Fruit fly (Drosophila melanogaster) whole organism, larva: ENCODE data around the gene Tim17a2.

Experiments
- noc ChIP-seq: fragments of 200-800 bp; sonication (Bioruptor generic); optimal IDR thresholded peaks from 3 replicates; lab custom pipeline; 2019; ENCODE audit warnings: missing biosample characterization, mild to moderate bottlenecking, missing genetic modification characterization, moderate library complexity

Tim17a2 gene

DNA sequence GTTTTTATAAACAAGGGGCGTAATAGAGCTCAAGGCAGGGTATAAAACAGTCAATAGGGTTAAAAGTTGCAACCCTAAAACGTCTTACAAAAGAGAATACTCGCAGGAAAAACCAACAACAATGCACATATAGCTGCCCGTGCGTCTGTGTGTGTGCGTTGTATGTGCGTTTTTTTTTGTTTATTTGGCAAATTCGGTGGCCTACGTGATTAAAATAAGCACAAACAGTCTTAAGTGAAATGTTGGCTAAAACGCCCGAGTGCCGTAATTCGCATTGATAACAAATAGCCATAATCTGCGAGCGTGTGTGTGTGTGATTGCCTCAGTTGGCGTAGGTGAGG is 5.4 kb downstream of the Tim17a2 start:
- TF ChIP-seq noc (tag; lab: Kevin White, UChicago): no peak

DNA sequence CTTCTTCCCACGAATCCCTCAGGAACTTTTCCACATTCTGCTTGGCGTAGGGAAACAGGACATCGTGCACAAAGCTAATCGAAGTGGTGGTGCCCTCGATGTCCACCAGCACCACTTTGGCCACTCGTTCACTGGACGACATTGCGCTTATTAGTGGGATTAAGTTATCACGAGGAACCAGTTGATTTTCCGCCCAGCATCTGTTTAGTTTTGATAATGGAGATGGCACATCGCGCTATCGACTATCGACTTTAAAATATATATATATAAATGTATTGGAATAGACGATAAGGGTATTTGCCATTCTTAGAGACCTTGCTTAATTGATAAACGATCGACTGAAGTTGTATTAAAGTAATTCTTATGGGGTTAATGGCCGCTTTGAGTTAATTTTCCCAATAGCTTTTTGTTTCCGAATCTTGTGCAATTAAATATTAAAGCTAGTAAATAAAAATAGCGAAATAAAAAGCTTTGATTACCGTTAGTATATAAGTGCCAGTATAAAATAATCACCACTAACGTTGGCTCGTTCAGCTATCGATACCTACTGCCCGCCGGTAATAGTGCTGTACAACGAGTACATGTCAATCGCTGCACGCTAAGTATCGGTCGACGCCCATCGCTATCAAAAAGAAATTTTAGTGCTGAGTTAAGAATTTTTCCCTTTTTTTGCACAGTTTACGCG is 5.9 kb downstream of the Tim17a2 start, which contains the start of the genes Enoph and Hph:
Gene Enoph (minus strand): TSS at position 220 of the 685 bp plus-strand sequence.
Gene Hph (plus strand): TSS at position 576 of the 685 bp plus-strand sequence.
- TF ChIP-seq noc (tag; lab: Kevin White, UChicago): peak; percentile 77

DNA sequence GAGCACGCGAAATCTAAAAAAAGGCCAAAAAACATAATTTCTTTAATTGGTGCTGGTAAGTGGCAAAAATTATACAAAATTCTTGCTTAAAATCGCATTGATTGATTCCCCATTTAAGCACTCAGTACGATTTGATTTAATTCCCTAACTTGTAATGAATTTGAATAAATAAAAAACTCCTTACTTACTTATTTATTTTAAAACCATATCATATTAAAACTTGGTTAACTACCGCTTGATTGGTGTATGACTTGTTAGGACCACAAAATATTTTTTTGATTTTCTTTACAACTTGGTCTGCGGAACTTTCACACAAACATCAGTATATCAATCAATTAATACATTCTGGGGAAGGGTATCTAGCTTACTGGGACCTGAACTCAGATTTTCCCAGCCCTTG is 9.6 kb downstream of the Tim17a2 start, which contains the start of gene CG1113:
Gene CG1113 (plus strand): TSS at position 301 of the 400 bp plus-strand sequence.
- TF ChIP-seq noc (tag; lab: Kevin White, UChicago): no peak

DNA sequence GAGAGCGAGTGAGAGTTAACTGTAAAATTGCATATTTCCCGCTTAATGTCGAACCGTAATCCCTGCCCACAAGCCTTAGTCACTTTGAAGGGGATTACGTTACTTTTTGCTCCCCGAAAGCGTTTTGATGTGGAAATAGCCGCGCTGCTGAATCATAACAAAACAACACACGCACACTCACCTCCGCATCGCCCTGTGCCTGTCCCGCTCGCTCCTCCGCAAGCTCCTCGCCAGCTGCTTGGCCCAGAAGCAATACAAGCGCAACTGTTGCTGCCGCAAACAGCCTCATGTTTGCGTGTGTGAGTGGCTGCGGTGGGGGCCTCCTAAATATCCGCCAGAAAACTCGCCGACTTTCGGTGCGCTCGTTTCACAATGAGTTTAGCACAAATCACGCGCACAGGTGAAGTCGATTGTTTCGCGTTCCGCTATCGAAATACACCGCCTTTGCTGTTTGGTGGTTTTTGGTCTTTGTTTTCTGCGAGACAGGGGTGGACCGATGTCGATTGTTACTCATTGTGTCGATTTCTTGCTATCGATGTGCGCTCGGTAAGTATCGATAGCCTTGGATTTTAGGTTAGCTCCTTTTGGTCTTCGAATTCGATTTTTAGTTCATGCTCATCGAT is 11.1 kb downstream of the Tim17a2 start, which contains the start of gene CtsF:
Gene CtsF (minus strand): TSS at position 503 of the 623 bp plus-strand sequence.
- TF ChIP-seq noc (tag; lab: Kevin White, UChicago): peak; percentile 67

DNA sequence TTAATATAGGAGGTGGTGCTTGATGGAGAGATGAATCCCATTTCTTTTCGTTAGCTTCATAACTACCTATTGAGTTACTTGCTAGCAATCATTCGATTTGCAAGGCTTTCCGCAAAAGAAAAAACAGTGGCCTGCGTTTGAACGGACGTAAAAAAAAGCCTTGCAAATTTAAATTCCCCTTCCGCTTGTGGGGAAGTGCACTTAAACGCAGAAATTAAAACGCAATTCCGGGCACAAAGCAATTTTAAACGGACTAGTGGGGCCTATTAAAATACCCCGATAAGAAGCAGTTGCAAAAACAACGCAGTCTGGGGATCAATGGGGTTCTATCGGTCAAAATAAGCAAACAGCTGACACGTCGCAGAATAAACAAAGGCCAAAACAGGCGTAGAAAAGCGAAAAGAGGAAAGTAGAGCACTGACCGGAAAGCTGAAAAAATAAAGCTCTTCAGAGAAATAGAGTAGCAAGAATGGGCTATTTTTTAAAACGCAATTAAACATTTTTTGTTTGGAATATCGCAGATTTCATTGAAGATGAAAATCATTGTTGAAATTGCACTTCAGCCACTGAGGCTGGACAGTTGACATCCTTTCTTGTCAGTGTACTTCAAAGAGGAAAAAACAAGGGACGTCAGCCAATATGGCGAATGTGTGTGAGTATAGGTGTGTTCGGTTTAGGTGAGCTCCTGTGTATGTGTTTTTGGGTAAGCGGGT is 11.8 kb downstream of the Tim17a2 start:
- TF ChIP-seq noc (tag; lab: Kevin White, UChicago): peak; percentile 26

DNA sequence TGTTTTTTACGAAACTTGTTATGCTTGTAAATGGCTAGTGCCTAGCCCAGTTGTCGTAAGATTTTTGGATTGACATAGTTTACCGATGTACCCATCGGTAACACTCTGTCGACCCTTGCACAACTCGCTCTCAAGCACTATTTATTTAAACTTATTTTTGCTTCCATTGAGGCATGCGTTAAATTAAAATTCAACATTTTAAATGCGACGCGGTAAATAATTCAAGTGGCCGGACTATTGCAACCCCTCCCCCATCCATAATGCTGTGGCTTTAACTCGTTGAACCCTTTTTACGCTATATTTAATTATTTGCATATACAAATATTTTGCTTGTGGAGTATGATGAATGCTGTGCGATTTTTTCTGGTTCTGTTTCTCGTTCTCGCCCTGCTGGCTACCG is 13.2 kb downstream of the Tim17a2 start:
- TF ChIP-seq noc (tag; lab: Kevin White, UChicago): no peak

DNA sequence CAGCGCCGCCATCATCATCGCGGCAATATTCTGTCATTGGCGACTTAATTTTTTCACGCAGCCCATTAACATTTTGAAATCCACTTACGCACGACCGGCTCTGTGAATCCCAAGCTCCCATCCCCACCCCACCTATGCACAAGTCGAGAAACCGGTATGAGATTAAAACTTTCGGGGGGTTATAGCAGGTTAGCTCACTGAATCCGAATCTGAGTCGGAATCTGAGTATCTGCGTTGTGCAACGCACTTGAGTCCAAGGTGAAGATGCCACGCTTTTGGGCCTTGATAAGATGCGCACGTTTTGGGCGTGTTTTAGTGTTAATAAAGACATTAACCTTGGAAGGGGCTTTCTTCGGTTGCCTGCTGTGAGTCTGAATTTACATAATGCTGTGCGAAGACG is 15.5 kb downstream of the Tim17a2 start:
- no peak for TF ChIP-seq noc (tag; lab: Kevin White, UChicago)

DNA sequence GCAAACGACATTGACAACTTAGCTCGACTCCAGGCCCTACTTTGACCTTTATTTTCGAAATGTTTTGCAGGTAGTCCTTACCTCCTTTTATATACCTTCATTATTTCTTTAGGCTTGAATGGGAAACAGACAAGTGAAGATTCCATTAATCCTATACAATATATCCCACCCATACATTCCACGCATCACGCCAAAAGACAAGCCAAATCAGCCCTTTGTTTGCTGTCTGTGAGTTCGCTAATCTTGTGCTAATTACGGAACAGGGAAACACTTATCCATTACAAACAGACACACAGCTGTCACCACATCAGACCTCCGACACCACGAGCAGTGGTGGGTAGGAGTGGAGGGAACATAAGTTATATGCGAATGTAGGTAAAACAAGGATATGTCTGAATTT is 21.8 kb downstream of the Tim17a2 start, which contains the start of gene CG33293:
Gene CG33293 (minus strand): TSS at position 15 of the 400 bp plus-strand sequence.
- TF ChIP-seq noc (tag; lab: Kevin White, UChicago): no peak

DNA sequence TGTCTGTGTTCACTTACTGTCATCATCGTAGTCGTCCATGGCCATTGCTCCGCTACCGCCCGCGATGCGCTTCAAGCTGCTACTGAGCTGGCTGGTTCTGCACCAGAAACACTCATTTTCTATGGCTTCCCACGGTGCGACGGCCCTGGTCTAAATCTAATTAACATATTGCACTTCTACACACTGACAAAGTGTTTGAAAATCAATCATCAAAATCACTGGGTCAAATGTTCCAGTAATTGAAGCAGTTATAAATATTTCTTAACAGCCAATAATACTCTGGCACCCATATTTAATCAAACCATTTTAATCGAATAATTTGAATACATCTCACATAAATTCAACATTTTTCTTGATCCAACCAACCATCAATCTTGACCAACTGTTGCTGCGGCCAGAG is 25.3 kb downstream of the Tim17a2 start, which contains the start of gene rtp:
Gene rtp (minus strand): TSS at position 101 of the 400 bp plus-strand sequence.
- no peak for TF ChIP-seq noc (tag; lab: Kevin White, UChicago)

DNA sequence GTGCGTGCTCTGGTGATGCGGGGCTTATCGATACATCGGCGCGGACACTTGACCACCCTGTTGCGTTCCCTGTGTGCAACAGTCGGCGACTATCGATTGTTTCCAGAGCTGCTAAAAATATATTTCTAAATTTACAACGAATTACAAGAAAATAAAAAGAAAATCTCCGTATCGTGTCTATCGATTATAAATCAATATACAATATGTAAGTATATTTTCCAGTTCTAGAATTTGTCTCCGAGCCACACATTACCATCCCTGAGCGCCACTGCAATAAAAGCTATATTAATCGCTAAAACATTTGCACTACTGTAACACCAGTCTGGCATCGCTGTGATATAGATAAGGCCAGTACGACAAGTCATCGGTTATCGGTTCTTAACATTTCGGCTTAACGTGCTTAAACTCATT is 30.3 kb downstream of the Tim17a2 start, which contains the start of the genes Kat60 and Mms19:
Gene Kat60 (minus strand): TSS at position 13 of the 411 bp plus-strand sequence.
Gene Mms19 (plus strand): TSS at position 347 of the 411 bp plus-strand sequence.
- TF ChIP-seq noc (tag; lab: Kevin White, UChicago): peak; percentile 55

DNA sequence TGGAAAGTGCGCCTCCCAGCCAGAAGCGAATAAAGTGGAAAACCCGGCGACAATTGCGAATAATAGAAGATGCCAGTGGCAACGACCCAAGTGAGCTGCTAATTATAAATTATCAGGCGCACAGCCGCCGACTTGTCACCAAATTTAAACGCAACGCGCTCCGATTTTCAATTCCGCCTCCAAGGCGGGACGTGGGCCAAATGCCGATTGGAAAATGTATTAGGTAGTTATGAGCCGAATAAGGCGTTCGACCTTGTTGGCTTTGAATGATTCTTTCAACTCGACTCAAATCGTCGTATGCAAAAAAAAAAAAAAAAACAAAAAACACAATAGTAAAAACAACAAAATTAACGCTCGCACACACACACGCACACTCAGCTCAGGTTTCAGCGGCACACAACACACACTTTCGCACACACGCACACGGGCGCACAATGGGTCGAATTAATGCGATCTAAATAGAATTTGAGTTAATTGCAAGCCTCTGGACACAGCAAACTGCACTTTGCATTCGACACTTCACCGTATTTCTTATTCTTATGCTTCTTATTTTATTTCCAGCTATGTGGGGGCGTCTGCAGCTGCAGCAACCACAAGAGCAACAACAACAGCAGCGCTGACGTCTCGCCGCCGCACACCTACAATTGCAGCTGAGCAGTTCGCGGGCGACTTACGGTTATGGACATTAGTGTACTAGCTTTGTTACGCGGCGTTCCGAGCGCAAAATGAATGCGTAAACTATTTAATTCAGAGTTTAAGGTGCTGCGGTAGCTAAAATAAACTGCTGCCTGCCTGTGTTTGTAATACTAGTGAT is 30.9 kb downstream of the Tim17a2 start:
- no peak for TF ChIP-seq noc (tag; lab: Kevin White, UChicago)

DNA sequence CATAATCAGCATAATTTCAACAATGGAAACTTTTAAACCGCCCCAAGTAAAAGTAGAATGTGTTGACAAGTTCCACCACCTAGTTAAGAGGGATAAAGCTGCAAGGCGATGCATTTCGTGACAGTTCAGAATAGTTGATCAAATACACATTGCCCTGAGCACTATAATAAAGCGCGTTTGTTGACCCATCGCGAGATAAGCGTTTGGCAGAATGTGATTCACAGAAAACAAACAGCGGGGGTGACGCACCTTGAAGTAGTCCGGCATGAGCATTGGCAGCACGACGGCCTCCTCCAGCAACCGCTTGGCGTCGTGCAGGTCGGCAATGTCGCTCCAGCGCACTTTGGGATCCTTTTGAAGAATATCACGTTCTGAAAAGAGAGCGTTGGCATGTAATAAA is 33.0 kb downstream of the Tim17a2 start:
- no peak for TF ChIP-seq noc (tag; lab: Kevin White, UChicago)

DNA sequence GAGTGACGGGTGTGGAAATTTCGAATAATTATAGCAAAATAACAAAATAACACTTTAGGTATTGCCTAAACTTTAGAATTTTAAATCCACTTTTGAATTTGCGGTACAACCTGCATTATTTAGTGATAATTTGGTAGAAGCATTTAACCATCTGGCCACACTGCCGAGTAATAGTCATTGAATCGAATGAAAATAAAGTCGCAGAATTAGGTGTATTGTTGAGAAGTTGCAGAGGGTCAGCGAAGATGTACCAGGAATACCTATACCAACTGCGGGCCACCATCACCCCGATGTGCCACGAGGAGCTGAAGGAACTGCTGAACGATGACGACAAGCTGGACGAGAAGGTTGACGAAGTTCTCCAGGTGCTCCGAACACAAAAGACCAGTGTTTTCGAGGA is 36.5 kb downstream of the Tim17a2 start, which contains the start of gene Vps37B:
Gene Vps37B (plus strand): TSS at position 134 of the 400 bp plus-strand sequence.
- no peak for TF ChIP-seq noc (tag; lab: Kevin White, UChicago)

DNA sequence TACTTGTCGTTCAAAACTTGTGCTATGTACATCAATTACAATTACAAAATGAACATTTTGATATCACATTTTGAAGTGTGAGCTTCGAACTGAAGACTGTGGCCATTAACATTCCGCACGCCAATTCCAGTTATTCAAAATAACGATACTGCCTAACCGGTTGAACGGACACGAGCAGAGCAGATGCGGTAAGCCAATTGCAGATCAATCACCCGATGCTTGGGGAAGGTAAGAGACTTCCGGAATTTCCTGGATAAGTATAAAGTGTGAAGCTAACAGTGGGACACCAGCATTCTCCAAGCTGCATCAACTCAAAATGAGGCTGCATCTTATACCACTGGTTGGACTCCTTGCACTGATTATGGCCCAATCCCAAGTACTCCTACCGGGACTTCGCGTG is 38.7 kb downstream of the Tim17a2 start, which contains the start of gene CG14664:
Gene CG14664 (plus strand): TSS at position 301 of the 400 bp plus-strand sequence.
- TF ChIP-seq noc (tag; lab: Kevin White, UChicago): no peak

DNA sequence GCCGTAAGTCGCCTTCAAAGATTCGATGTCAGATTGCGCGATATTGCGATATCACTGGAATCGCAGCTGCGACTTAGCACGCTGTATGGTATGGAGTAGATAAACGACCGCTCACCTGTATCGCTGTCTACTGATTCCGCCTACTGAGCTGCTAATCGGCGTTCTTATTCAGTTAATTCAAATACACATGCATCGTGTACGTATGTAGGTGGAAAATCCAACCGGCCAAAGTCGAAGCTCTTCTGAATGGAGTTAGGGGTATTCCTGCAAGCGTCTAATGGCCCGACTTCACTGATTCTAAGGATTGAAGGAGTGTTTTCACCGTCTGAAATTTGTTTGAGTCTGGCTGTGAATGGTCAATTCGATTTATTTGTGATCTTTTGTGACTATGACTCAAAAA is 39.4 kb downstream of the Tim17a2 start, which contains the start of gene CG2604:
Gene CG2604 (minus strand): TSS at position 231 of the 400 bp plus-strand sequence.
- no peak for TF ChIP-seq noc (tag; lab: Kevin White, UChicago)
